Worm (Caenorhabditis elegans) whole organism, L3 larva: ENCODE measurements around the gene coel-1.

Source experiments
- ZK546.5 ChIP-seq: sonication (generic microtip); optimal IDR thresholded peaks from 2 replicates; lab custom pipeline; 2017; ENCODE audit warnings: missing biosample characterization, missing genetic modification characterization
- aly-2 ChIP-seq: fragments of 150-350 bp; optimal IDR thresholded peaks from 2 replicates; lab custom pipeline; 2014; ENCODE audit warnings: missing biosample characterization, missing genetic modification characterization
- ama-1 ChIP-seq: fragments of 150-350 bp; optimal IDR thresholded peaks from 2 replicates; lab custom pipeline; 2018
- ceh-16 ChIP-seq: sonication (generic microtip); optimal IDR thresholded peaks from 2 replicates; lab custom pipeline; 2017; ENCODE audit warnings: missing biosample characterization, missing genetic modification characterization
- ceh-82 ChIP-seq: fragments of 150-350 bp; optimal IDR thresholded peaks from 2 replicates; lab custom pipeline; 2014; ENCODE audit warnings: missing biosample characterization, missing genetic modification characterization
- ceh-9 ChIP-seq: sonication (generic microtip); optimal IDR thresholded peaks from 2 replicates; lab custom pipeline; 2018; ENCODE audit warnings: missing biosample characterization, missing genetic modification characterization
- daf-12 ChIP-seq: fragments of 150-350 bp; optimal IDR thresholded peaks from 2 replicates; lab custom pipeline; 2014; ENCODE audit warnings: missing biosample characterization, missing genetic modification reagents, missing genetic modification characterization
- egl-27 ChIP-seq: sonication (generic microtip); optimal IDR thresholded peaks from 4 replicates; lab custom pipeline; 2017; ENCODE audit warnings: missing biosample characterization, missing genetic modification reagents, missing genetic modification characterization
- egl-5 ChIP-seq: fragments of 150-350 bp; optimal IDR thresholded peaks from 2 replicates; lab custom pipeline; 2017; ENCODE audit warnings: missing biosample characterization, missing genetic modification reagents, missing genetic modification characterization, inconsistent platforms
- elt-1 ChIP-seq: fragments of 150-350 bp; optimal IDR thresholded peaks from 2 replicates; lab custom pipeline; 2014; ENCODE audit warnings: missing biosample characterization, missing genetic modification characterization
- elt-2 ChIP-seq: sonication (generic microtip); optimal IDR thresholded peaks from 2 replicates; lab custom pipeline; 2016; ENCODE audit warnings: missing genetic modification reagents, mild to moderate bottlenecking, missing genetic modification characterization, missing compliant biosample characterization
- eor-1 ChIP-seq, 2 experiments: fragments of 150-350 bp; optimal IDR thresholded peaks; 2 replicates each; lab custom pipeline; 2014 to 2018; ENCODE audit warnings: missing biosample characterization in 2 of 2, missing genetic modification characterization in 2 of 2
- fkh-10 ChIP-seq: sonication (generic microtip); optimal IDR thresholded peaks from 2 replicates; lab custom pipeline; 2017; ENCODE audit warnings: missing biosample characterization, missing genetic modification reagents, missing genetic modification characterization
- fkh-2 ChIP-seq: fragments of 150-350 bp; optimal IDR thresholded peaks from 2 replicates; lab custom pipeline; 2014; ENCODE audit warnings: missing biosample characterization, missing genetic modification reagents, missing genetic modification characterization
- fos-1 ChIP-seq: fragments of 150-350 bp; optimal IDR thresholded peaks from 2 replicates; lab custom pipeline; 2014; ENCODE audit warnings: missing biosample characterization, missing genetic modification characterization
- hmg-11 ChIP-seq: sonication (generic microtip); optimal IDR thresholded peaks from 2 replicates; lab custom pipeline; 2016; ENCODE audit warnings: missing genetic modification characterization, missing compliant biosample characterization
- jun-1 ChIP-seq: fragments of 150-350 bp; optimal IDR thresholded peaks from 2 replicates; lab custom pipeline; 2014; ENCODE audit warnings: missing biosample characterization, missing genetic modification reagents, missing genetic modification characterization
- lin-15B ChIP-seq: fragments of 150-350 bp; optimal IDR thresholded peaks from 2 replicates; lab custom pipeline; 2014; ENCODE audit warnings: missing biosample characterization, missing genetic modification characterization
- lin-39 ChIP-seq: fragments of 150-350 bp; optimal IDR thresholded peaks from 2 replicates; lab custom pipeline; 2018; ENCODE audit warnings: missing biosample characterization, missing genetic modification reagents, missing genetic modification characterization
- mdl-1 ChIP-seq: fragments of 150-350 bp; optimal IDR thresholded peaks from 2 replicates; lab custom pipeline; 2014; ENCODE audit warnings: missing biosample characterization, missing genetic modification characterization
- mml-1 ChIP-seq: fragments of 150-350 bp; sonication (generic microtip); optimal IDR thresholded peaks from 3 replicates; lab custom pipeline; 2014; ENCODE audit warnings: missing biosample characterization, missing genetic modification characterization
- nfya-1 ChIP-seq: sonication (generic microtip); optimal IDR thresholded peaks from 2 replicates; lab custom pipeline; 2017; ENCODE audit warnings: missing genetic modification characterization, mild to moderate bottlenecking, missing compliant biosample characterization, antibody characterized with exemption, moderate library complexity; ENCODE audit not compliant: insufficient read depth
- nhr-11 ChIP-seq: fragments of 150-350 bp; optimal IDR thresholded peaks from 2 replicates; lab custom pipeline; 2014; ENCODE audit warnings: missing biosample characterization, missing genetic modification characterization
- nhr-12 ChIP-seq: fragments of 150-350 bp; optimal IDR thresholded peaks from 2 replicates; lab custom pipeline; 2014; ENCODE audit warnings: missing biosample characterization, missing genetic modification characterization
- nhr-23 ChIP-seq: fragments of 150-350 bp; optimal IDR thresholded peaks from 2 replicates; lab custom pipeline; 2014; ENCODE audit warnings: missing biosample characterization, missing genetic modification reagents, missing genetic modification characterization
- nhr-237 ChIP-seq: fragments of 150-350 bp; optimal IDR thresholded peaks from 2 replicates; lab custom pipeline; 2014; ENCODE audit warnings: missing biosample characterization, missing genetic modification characterization
- nhr-25 ChIP-seq: sonication (generic microtip); optimal IDR thresholded peaks from 2 replicates; lab custom pipeline; 2017; ENCODE audit warnings: missing biosample characterization, missing genetic modification characterization
- nhr-43 ChIP-seq: sonication (generic microtip); optimal IDR thresholded peaks from 2 replicates; lab custom pipeline; 2016; ENCODE audit warnings: mild to moderate bottlenecking, missing genetic modification characterization, missing compliant biosample characterization; ENCODE audit not compliant: poor library complexity, severe bottlenecking
- nhr-77 ChIP-seq: fragments of 150-350 bp; optimal IDR thresholded peaks from 2 replicates; lab custom pipeline; 2014; ENCODE audit warnings: missing biosample characterization, missing genetic modification characterization
- pha-4 ChIP-seq: fragments of 150-350 bp; optimal IDR thresholded peaks from 2 replicates; lab custom pipeline; 2014; ENCODE audit warnings: missing biosample characterization, missing genetic modification reagents, missing genetic modification characterization
- pqm-1 ChIP-seq: fragments of 150-350 bp; optimal IDR thresholded peaks from 2 replicates; lab custom pipeline; 2017; ENCODE audit warnings: missing biosample characterization, missing genetic modification characterization, inconsistent platforms
- sea-2 ChIP-seq: fragments of 150-350 bp; sonication (generic microtip); optimal IDR thresholded peaks from 4 replicates; lab custom pipeline; 2014; ENCODE audit warnings: missing biosample characterization, missing genetic modification reagents, missing genetic modification characterization
- skn-1 ChIP-seq: fragments of 150-350 bp; optimal IDR thresholded peaks from 2 replicates; lab custom pipeline; 2014; ENCODE audit warnings: missing biosample characterization, missing genetic modification characterization
- snpc-4 ChIP-seq: fragments of 150-350 bp; optimal IDR thresholded peaks from 2 replicates; lab custom pipeline; 2014; ENCODE audit warnings: missing biosample characterization, missing genetic modification characterization
- unc-39 ChIP-seq: sonication (generic microtip); optimal IDR thresholded peaks from 4 replicates; lab custom pipeline; 2017; ENCODE audit warnings: missing biosample characterization, missing genetic modification characterization
- unc-62 ChIP-seq: fragments of 150-350 bp; sonication (generic microtip); optimal IDR thresholded peaks from 4 replicates; lab custom pipeline; 2014; ENCODE audit warnings: missing biosample characterization, missing genetic modification reagents, missing genetic modification characterization
- zag-1 ChIP-seq: fragments of 150-350 bp; optimal IDR thresholded peaks from 2 replicates; lab custom pipeline; 2014; ENCODE audit warnings: missing biosample characterization, missing genetic modification characterization
- ztf-11 ChIP-seq: fragments of 150-350 bp; optimal IDR thresholded peaks from 2 replicates; lab custom pipeline; 2014; ENCODE audit warnings: missing biosample characterization, missing genetic modification characterization

coel-1 gene

DNA sequence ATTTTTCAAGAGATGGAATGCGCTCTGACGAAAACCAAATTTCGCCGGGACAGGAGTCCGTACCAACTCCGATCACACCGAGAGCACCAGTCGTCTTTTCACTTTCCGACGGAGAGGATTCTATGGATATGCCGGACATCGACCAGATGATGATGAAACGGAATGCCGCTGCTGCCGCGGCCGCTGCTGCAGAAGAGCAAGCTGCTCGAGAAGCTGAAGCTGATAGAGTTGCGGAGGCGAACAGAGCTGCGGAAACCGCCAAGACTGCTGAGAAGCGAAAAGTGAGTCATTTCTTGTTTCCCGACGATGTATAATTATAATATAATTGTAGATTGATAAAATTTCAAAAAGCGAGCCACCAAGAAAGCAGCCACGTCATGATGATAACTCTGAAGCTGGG is 10.1 kb upstream of the coel-1 start:
- TF ChIP-seq egl-27 (tag; lab: Kevin White, UChicago) = no peak
- TF ChIP-seq nhr-43 (tag; lab: Kevin White, UChicago) = no peak

DNA sequence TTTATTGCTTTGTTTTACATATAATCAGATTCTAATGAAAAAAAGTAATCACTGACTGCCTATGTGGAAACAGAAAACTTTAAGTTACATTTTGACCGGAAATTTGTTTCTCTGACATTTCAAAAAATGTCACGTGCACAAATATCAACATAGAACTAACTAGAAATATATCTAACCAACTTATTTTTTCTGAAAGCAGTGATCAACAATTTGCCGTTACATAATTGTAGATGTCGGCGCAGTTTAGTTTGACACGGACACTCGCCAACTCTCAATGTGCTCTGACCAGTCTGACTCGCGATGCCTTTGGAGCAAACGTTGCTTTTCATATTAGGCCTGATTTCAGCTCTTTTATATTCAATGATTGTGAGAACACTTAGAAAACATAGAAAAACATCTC is 8.7 kb upstream of the coel-1 start, which contains the start of gene srv-6:
Gene srv-6 (plus strand): TSS at position 301 of the 400 bp plus-strand sequence.
- no peak for TF ChIP-seq hmg-11 (tag; lab: Kevin White, UChicago)

DNA sequence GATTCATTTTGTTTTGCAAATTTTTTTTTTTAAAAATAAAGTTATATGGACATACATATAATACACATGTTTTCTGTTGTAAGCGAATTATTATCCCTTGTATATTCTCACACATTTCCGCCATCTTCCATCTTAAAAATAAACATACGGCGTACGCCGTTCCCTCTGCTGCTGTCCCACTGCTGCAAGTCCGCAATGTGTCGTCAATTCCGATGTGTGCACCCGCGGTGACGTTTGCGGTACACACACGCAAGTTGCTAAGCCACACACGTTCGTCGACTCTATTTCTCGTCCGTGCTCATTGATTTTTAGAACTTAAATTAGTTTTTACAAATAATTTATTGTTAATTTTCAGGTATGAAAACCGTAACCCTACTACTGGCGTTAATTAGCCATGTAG is 5.2 kb upstream of the coel-1 start, which contains the start of gene C52B9.4:
Gene C52B9.4 (plus strand): TSS at position 356 of the 400 bp plus-strand sequence.
- TF ChIP-seq pha-4 (tag; lab: Kevin White, UChicago) (peak; percentile 62), nfya-1 (peak; percentile 63), fos-1 (tag; lab: Kevin White, UChicago) (no peak), nhr-43 (tag; lab: Kevin White, UChicago) (no peak), ceh-16 (tag; lab: Kevin White, UChicago) (no peak), egl-27 (tag; lab: Kevin White, UChicago) (no peak), jun-1 (peak; percentile 10), hmg-11 (tag; lab: Kevin White, UChicago) (peak; percentile 67), ceh-82 (tag; lab: Kevin White, UChicago) (no peak), aly-2 (tag; lab: Kevin White, UChicago) (no peak), sea-2 (GFP tag; lab: Kevin White, UChicago) (peak; percentile 40), fkh-10 (GFP tag; lab: Kevin White, UChicago) (no peak), nhr-23 (tag; lab: Kevin White, UChicago) (no peak), elt-2 (peak; percentile 37), lin-15B (tag; lab: Kevin White, UChicago) (peak; percentile 16), ama-1 (lab: Kevin White, UChicago) (no peak), zag-1 (tag; lab: Kevin White, UChicago) (no peak)
- TF ChIP-seq, all 47 proteins: peak for 7

DNA sequence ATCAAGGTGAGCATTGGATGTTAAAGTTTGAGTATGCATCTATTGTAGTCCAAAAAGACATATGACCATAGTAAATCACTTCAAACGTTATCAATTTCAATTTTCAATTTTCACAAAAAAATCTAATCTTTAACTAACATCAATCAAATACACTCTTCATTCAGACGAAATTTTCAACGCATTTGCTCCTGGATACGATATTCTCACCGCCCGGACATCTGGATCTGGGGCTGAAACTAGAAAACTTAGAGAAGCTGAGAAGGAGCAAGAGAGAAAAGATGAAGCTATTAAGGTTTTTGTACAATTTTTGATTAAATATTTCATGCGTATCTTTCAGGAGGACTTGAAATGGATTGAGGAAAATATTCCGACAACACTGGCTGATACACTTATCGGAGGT is 1.6 kb upstream of the coel-1 start:
- TF ChIP-seq unc-62 (GFP tag; lab: Kevin White, UChicago) (no peak), nhr-237 (no peak), nfya-1 (no peak), aly-2 (tag; lab: Kevin White, UChicago) (no peak), fkh-10 (GFP tag; lab: Kevin White, UChicago) (no peak), fos-1 (tag; lab: Kevin White, UChicago) (no peak), eor-1 (tag; optimal IDR thresholded peaks at IDR 0.05; lab: Kevin White, UChicago) (no peak), pha-4 (tag; lab: Kevin White, UChicago) (no peak), zag-1 (tag; lab: Kevin White, UChicago) (no peak), nhr-25 (tag; lab: Kevin White, UChicago) (no peak), mdl-1 (tag; lab: Kevin White, UChicago) (no peak), ama-1 (lab: Kevin White, UChicago) (no peak), unc-39 (tag; lab: Kevin White, UChicago) (no peak), egl-27 (tag; lab: Kevin White, UChicago) (no peak), nhr-12 (tag; lab: Kevin White, UChicago) (no peak), snpc-4 (tag; lab: Kevin White, UChicago) (no peak), ztf-11 (no peak), daf-12 (tag; lab: Kevin White, UChicago) (no peak), hmg-11 (tag; lab: Kevin White, UChicago) (no peak), elt-2 (no peak)

DNA sequence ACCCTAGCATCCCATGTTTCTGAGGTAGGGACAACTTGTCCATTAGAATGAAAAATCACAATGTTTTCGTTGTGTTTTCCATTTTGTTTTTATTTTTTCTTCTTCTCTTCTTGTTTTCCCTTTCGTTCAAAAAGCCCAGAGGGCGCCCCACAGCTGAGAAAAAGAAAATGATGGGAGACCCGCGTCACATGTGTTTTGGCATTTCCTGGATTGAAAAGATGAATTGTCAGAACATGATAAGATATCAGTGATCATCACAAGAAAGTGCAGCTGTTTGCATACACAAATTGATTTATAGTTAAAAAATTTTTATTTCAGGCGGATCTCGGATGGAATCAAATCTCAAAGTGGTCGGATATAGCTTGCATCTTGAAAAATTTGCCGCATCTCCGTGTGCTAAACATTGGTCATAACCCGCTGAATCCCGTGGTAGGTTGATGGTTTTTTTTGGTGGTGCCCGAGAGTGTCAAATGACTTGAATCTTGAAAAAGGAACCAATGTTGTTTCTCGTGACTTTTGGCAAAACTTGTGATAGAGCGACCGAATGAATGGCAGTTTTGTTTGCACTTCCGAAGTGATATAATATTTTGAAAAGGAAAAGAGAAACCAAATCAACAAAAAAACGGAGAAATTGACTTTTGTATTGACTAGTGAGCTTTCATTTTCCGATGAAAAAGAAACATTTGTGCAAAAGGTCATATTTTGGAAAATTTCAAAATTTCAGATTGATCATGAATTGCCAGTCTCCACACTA is 892 bp downstream of the coel-1 start:
- peak; percentile 57 for TF ChIP-seq pha-4 (tag; lab: Kevin White, UChicago)
- no peak for TF ChIP-seq ama-1 (lab: Kevin White, UChicago)

DNA sequence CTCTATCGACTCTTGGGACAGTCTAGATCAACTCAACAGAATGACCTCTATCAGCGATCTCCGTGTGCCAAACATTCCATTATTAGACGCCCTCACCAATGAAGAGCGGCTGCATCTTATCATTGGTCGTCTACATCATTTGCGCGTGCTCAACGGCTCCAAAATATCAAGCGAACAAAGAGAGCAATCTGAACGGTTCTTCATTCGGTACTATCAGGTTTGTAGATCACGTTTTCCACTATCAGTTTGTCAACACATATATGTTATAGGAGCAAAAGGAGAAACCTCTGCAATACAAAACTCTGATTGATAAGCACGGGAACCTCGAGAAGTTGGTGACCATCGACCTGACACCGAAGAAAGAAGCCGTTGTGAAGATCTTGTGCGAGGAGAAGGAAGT is 2.9 kb downstream of the coel-1 start:
- TF ChIP-seq ztf-11 = no peak
- no peak for TF ChIP-seq elt-1 (tag; lab: Kevin White, UChicago)
- TF ChIP-seq ceh-9 (tag; lab: Kevin White, UChicago) = no peak
- no peak for TF ChIP-seq ceh-16 (tag; lab: Kevin White, UChicago)
- TF ChIP-seq ZK546.5 (tag; lab: Kevin White, UChicago) = no peak
- TF ChIP-seq unc-39 (tag; lab: Kevin White, UChicago) = no peak
- TF ChIP-seq skn-1 = no peak
- no peak for TF ChIP-seq mml-1 (tag; lab: Kevin White, UChicago)
- no peak for TF ChIP-seq lin-39
- no peak for TF ChIP-seq mdl-1 (tag; lab: Kevin White, UChicago)
- no peak for TF ChIP-seq zag-1 (tag; lab: Kevin White, UChicago)
- no peak for TF ChIP-seq nhr-77
- TF ChIP-seq fkh-10 (GFP tag; lab: Kevin White, UChicago) = no peak
- no peak for TF ChIP-seq unc-62 (GFP tag; lab: Kevin White, UChicago)
- no peak for TF ChIP-seq lin-15B (tag; lab: Kevin White, UChicago)
- TF ChIP-seq aly-2 (tag; lab: Kevin White, UChicago) = no peak
- no peak for TF ChIP-seq snpc-4 (tag; lab: Kevin White, UChicago)
- no peak for TF ChIP-seq nhr-11 (tag; lab: Kevin White, UChicago)
- no peak for TF ChIP-seq fkh-2
- TF ChIP-seq fos-1 (tag; lab: Kevin White, UChicago) = no peak
- TF ChIP-seq pqm-1 = peak; percentile 80
- TF ChIP-seq nfya-1 = peak; percentile 12
- TF ChIP-seq pha-4 (tag; lab: Kevin White, UChicago) = no peak
- no peak for TF ChIP-seq egl-5 (tag; lab: Kevin White, UChicago)
- TF ChIP-seq elt-2 = peak; percentile 57
